Worm (Caenorhabditis elegans) whole organism, L3 larva: ENCODE results near the gene fbxb-17.
"Not testable (repeated sequence)": the region's sequence is repeated elsewhere in the genome, so short reads cannot be mapped to it uniquely, and the experiment has no call there.

Experiments used
- ama-1 ChIP-seq: fragments of 150-350 bp; optimal IDR thresholded peaks from 2 replicates; lab custom pipeline; 2018
- eor-1 ChIP-seq, 2 experiments: fragments of 150-350 bp; optimal IDR thresholded peaks; 2 replicates each; lab custom pipeline; 2014 to 2018; ENCODE audit warnings: missing biosample characterization in 2 of 2, missing genetic modification characterization in 2 of 2
- lin-15B ChIP-seq: fragments of 150-350 bp; optimal IDR thresholded peaks from 2 replicates; lab custom pipeline; 2014; ENCODE audit warnings: missing biosample characterization, missing genetic modification characterization
- lsy-12 ChIP-seq: sonication (generic microtip); optimal IDR thresholded peaks from 2 replicates; lab custom pipeline; 2016; ENCODE audit warnings: mild to moderate bottlenecking, missing genetic modification characterization, missing compliant biosample characterization
- nhr-28 ChIP-seq: fragments of 150-350 bp; optimal IDR thresholded peaks from 2 replicates; lab custom pipeline; 2014; ENCODE audit warnings: missing biosample characterization, missing genetic modification characterization
- nhr-77 ChIP-seq: fragments of 150-350 bp; optimal IDR thresholded peaks from 2 replicates; lab custom pipeline; 2014; ENCODE audit warnings: missing biosample characterization, missing genetic modification characterization
- tbx-2 ChIP-seq: sonication (generic microtip); optimal IDR thresholded peaks from 2 replicates; lab custom pipeline; 2016; ENCODE audit warnings: mild to moderate bottlenecking, missing genetic modification characterization, missing compliant biosample characterization
- unc-62 ChIP-seq: fragments of 150-350 bp; sonication (generic microtip); optimal IDR thresholded peaks from 4 replicates; lab custom pipeline; 2014; ENCODE audit warnings: missing biosample characterization, missing genetic modification reagents, missing genetic modification characterization
- ztf-11 ChIP-seq: fragments of 150-350 bp; optimal IDR thresholded peaks from 2 replicates; lab custom pipeline; 2014; ENCODE audit warnings: missing biosample characterization, missing genetic modification characterization

DNA sequence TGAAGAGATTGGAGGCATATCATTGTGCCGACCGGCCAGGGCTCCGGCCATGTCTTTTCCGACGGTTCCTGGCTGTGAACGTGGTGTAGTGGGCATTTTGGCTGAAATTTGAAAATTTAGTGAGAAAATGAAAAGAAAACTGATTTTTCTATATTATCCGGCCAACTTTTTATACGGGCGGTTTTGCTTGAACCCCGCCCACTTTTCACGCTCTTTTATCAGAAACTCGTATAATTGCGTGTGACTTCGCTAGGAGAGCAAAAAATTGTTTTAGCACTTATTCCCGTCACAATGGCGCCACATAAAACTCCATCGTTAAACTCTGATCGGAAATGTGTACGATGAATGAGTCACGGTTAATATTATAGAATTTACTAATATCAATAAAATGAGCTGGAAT is 44.0 kb upstream of the fbxb-17 start, which contains the start of gene C08E3.13:
- not testable (repeated sequence) for TF ChIP-seq unc-62 (GFP tag; lab: Kevin White, UChicago); nhr-77 (tag; lab: Kevin White, UChicago); ztf-11 (tag; lab: Kevin White, UChicago); ama-1 (lab: Kevin White, UChicago); lsy-12 (tag; lab: Kevin White, UChicago); nhr-28 (tag; lab: Kevin White, UChicago); lin-15B (tag; lab: Kevin White, UChicago); eor-1 (tag; optimal IDR thresholded peaks at IDR 0.05; lab: Kevin White, UChicago); tbx-2 (tag; lab: Kevin White, UChicago)
